Worm (Caenorhabditis elegans): ENCODE results near the gene klp-20.

- TF ChIP-seq elt-3 (tag; optimal IDR thresholded peaks at IDR 0.05) = no peak
- TF ChIP-seq aly-2 (tag; optimal IDR thresholded peaks at IDR 0.05) = no peak
- no peak for TF ChIP-seq ztf-4 (tag; optimal IDR thresholded peaks at IDR 0.05)
- TF ChIP-seq lin-39 (tag; optimal IDR thresholded peaks at IDR 0.05) = no peak
- TF ChIP-seq ztf-11 (tag; optimal IDR thresholded peaks at IDR 0.05) = no peak
- TF ChIP-seq unc-39 (tag; optimal IDR thresholded peaks at IDR 0.05) = no peak
- no peak for TF ChIP-seq elt-1 (tag; optimal IDR thresholded peaks at IDR 0.05)
- no peak for TF ChIP-seq nhr-21 (tag; optimal IDR thresholded peaks at IDR 0.05)
- TF ChIP-seq R02D3.7 (tag; optimal IDR thresholded peaks at IDR 0.05) = no peak
- no peak for TF ChIP-seq nhr-77 (tag; optimal IDR thresholded peaks at IDR 0.05)
- TF ChIP-seq lin-11 (tag; optimal IDR thresholded peaks at IDR 0.05) = no peak
- TF ChIP-seq mab-5 (tag; optimal IDR thresholded peaks at IDR 0.05) = no peak
- TF ChIP-seq lin-13 (GFP tag; optimal IDR thresholded peaks at IDR 0.05) = no peak
- no peak for TF ChIP-seq mdl-1 (tag; optimal IDR thresholded peaks at IDR 0.05)
These were observed 32.1 kb upstream of the klp-20 start, which contains the start of gene F40G9.14 for ce11 chrIII:177715-178114.
